Worm (Caenorhabditis elegans): ENCODE measurements around the gene Y69A2AR.51.

The Y69A2AR.51 gene

ce11 chrIV:2552855-2553254 lies 19.4 kb upstream of the Y69A2AR.51 start:
- no peak for TF ChIP-seq Y79H2A.3 (GFP tag; conservative IDR thresholded peaks at IDR 0.05)
- peak; percentile 16; the same call in 1 of the 2 replicates for TF ChIP-seq egrh-3 (GFP tag; IDR thresholded peaks at IDR 0.05)
- no peak for TF ChIP-seq ceh-27 (GFP tag; optimal IDR thresholded peaks at IDR 0.05)
- TF ChIP-seq lin-54 (GFP tag; optimal IDR thresholded peaks at IDR 0.05): no peak
- TF ChIP-seq ceh-58 (GFP tag; IDR thresholded peaks at IDR 0.05): no peak
- TF ChIP-seq Y67H2A.10 (GFP tag; conservative IDR thresholded peaks at IDR 0.05): no peak
- TF ChIP-seq D2030.7 (GFP tag; IDR thresholded peaks at IDR 0.05): no peak
- no peak for TF ChIP-seq mcd-1 (GFP tag; IDR thresholded peaks at IDR 0.05)
- TF ChIP-seq attf-5 (GFP tag; optimal IDR thresholded peaks at IDR 0.05): no peak
- no peak for TF ChIP-seq Y53G8AR.9 (GFP tag; conservative IDR thresholded peaks at IDR 0.05)
- TF ChIP-seq unc-62 (GFP tag; optimal IDR thresholded peaks at IDR 0.05): no peak
- TF ChIP-seq xnd-1 (tag; optimal IDR thresholded peaks at IDR 0.05): no peak
- TF ChIP-seq lir-1 (GFP tag; conservative IDR thresholded peaks at IDR 0.05): no peak
- TF ChIP-seq snpc-3.4 (tag; optimal IDR thresholded peaks at IDR 0.05): no peak
- TF ChIP-seq hrde-1 (tag; optimal IDR thresholded peaks at IDR 0.05; ENCODE audit: borderline replicate concordance): no peak
- TF ChIP-seq zfh-2 (GFP tag; conservative IDR thresholded peaks at IDR 0.05): peak; percentile 80

- TF ChIP-seq attf-3 (GFP tag; conservative IDR thresholded peaks at IDR 0.05): no peak
- TF ChIP-seq mxl-1 (tag; optimal IDR thresholded peaks at IDR 0.05): no peak
- no peak for TF ChIP-seq unc-130 (GFP tag; optimal IDR thresholded peaks at IDR 0.05)
- TF ChIP-seq ZK185.1 (tag; optimal IDR thresholded peaks at IDR 0.05; ENCODE audit: poor library complexity, severe bottlenecking): no peak
- no peak for TF ChIP-seq tbx-9 (tag; optimal IDR thresholded peaks at IDR 0.05; ENCODE audit: borderline replicate concordance)
- TF ChIP-seq Y67H2A.10 (GFP tag; conservative IDR thresholded peaks at IDR 0.05): no peak
- TF ChIP-seq B0035.1 (tag; optimal IDR thresholded peaks at IDR 0.05): no peak
- no peak for TF ChIP-seq Y79H2A.3 (GFP tag; conservative IDR thresholded peaks at IDR 0.05)
- TF ChIP-seq Y56A3A.18 (GFP tag; IDR thresholded peaks at IDR 0.05): no peak
- no peak for TF ChIP-seq F33H1.4 (GFP tag; IDR thresholded peaks at IDR 0.05)
- no peak for TF ChIP-seq ceh-27 (GFP tag; optimal IDR thresholded peaks at IDR 0.05)
- no peak for TF ChIP-seq ceh-100 (GFP tag; IDR thresholded peaks at IDR 0.05)
- no peak for TF ChIP-seq madf-10 (tag; optimal IDR thresholded peaks at IDR 0.05)
- TF ChIP-seq nhr-90 (tag; optimal IDR thresholded peaks at IDR 0.05): no peak
- TF ChIP-seq F52B5.7 (tag; optimal IDR thresholded peaks at IDR 0.05): no peak
These were observed 16.0 kb upstream of the Y69A2AR.51 start for ce11 chrIV:2556211-2556610.

ce11 chrIV:2561358-2561757 lies 10.8 kb upstream of the Y69A2AR.51 start, which contains the start of gene Y69A2AR.46:
Gene Y69A2AR.46, plus strand, starts transcription at chrIV:2561658.
- TF ChIP-seq mel-28 (tag; optimal IDR thresholded peaks at IDR 0.05; ENCODE audit: borderline replicate concordance) (no peak), F52B5.7 (tag; optimal IDR thresholded peaks at IDR 0.05) (no peak), somi-1 (GFP tag; optimal IDR thresholded peaks at IDR 0.05) (no peak), hlh-12 (tag; optimal IDR thresholded peaks at IDR 0.05) (no peak), tbx-9 (tag; optimal IDR thresholded peaks at IDR 0.05; ENCODE audit: borderline replicate concordance) (no peak), pbrm-1 (GFP tag; IDR thresholded peaks at IDR 0.05) (no peak), lsl-1 (GFP tag; optimal IDR thresholded peaks at IDR 0.05) (no peak)

- TF ChIP-seq ceh-91 (GFP tag; IDR thresholded peaks at IDR 0.05): no peak
- no peak for TF ChIP-seq K11D2.4 (GFP tag; IDR thresholded peaks at IDR 0.05)
- no peak for TF ChIP-seq snpc-4 (GFP tag; optimal IDR thresholded peaks at IDR 0.05)
- TF ChIP-seq snpc-4 (tag; optimal IDR thresholded peaks at IDR 0.05): no peak
- no peak for TF ChIP-seq ccch-3 (GFP tag; optimal IDR thresholded peaks at IDR 0.05)
- TF ChIP-seq F37B4.10 (GFP tag; IDR thresholded peaks at IDR 0.05): no peak
These were observed 10.1 kb upstream of the Y69A2AR.51 start, which contains the start of gene Y69A2AR.50 for ce11 chrIV:2562071-2562470. Gene Y69A2AR.50, plus strand, starts transcription at chrIV:2562371.
